Fruit fly (Drosophila melanogaster) whole organism, adult: ENCODE data around the gene Mabi.

Experiments
- CG14711 ChIP-seq: fragments of 200-800 bp; sonication (Bioruptor generic); optimal IDR thresholded peaks from 2 replicates; lab custom pipeline; 2018; ENCODE audit warnings: missing biosample characterization, mild to moderate bottlenecking, missing genetic modification characterization, moderate library complexity
- CG5204 ChIP-seq: fragments of 200-800 bp; sonication (Bioruptor generic); optimal IDR thresholded peaks from 2 replicates; lab custom pipeline; 2016; ENCODE audit warnings: missing biosample characterization, missing genetic modification characterization

DNA sequence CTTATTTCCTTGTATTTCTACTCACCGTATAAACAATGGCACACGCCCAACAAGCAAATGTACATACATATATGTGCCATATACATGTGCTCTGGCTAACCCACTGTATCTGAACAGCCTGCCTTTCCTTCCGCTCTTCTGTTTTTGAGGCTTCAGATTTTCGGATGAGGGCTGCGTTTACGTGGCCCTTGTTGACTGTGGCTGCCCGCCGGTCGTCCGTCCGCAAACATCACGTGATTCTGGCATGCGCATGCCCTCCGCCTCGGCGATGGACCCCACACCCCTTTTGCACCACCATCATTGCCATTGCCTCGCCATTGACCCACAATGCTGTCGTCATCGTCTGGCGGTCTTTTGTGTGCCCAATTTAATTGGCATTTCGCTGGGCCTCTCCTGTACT lies 29.2 kb downstream of the Mabi start:
- peak; percentile 36 for TF ChIP-seq CG14711 (tag; lab: Kevin White, UChicago)
- TF ChIP-seq CG5204: no peak
